Worm (Caenorhabditis elegans) whole organism, L4/young adult: Measurements from ENCODE around the gene hse-5.

Experiments used
- dao-5 ChIP-seq: sonication (generic microtip); optimal IDR thresholded peaks from 2 replicates; lab custom pipeline; 2016; ENCODE audit warnings: missing genotype, missing genetic modification characterization, moderate library complexity, missing compliant biosample characterization
- him-1 ChIP-seq: sonication (generic microtip); optimal IDR thresholded peaks from 2 replicates; lab custom pipeline; 2016; ENCODE audit warnings: missing genotype, missing genetic modification reagents, missing genetic modification characterization, missing compliant biosample characterization

DNA sequence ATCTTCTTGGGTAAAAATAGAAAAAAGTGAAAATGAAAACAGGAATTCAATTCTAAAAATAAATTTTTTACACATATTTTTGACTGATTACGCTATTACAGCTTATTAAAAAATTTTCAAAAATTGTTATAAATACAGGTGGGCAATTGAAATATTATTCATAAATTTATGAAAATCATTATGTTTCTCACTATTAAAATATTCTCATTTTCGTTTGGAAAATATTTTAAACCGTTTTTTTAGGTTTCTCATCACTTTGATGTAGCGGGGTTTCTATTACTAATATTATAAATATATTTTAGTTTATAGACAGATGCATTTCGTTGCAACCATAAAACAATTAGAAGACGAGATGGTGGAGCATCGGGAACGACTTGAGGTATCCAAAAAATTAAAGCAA is 52.0 kb downstream of the hse-5 start, which contains the start of gene R07E5.5:
- TF ChIP-seq him-1: no peak
- TF ChIP-seq dao-5 (tag; lab: Kevin White, UChicago): no peak
